Worm (Caenorhabditis elegans) whole organism, early embryonic: ENCODE measurements around the gene lgc-38.

Source experiments
- ama-1 ChIP-seq: fragments of 150-350 bp; optimal IDR thresholded peaks from 2 replicates; lab custom pipeline; 2014
- flt-1 ChIP-seq: fragments of 200-800 bp; sonication (Bioruptor generic); IDR thresholded peaks from 2 replicates; pipeline ENCODE4 v1.3.6; 2022; ENCODE audit warnings: missing genetic modification characterization, missing compliant biosample characterization
- hmg-4 ChIP-seq: fragments of 200-800 bp; sonication (Bioruptor generic); optimal IDR thresholded peaks from 2 replicates; lab custom pipeline; 2018; ENCODE audit warnings: mild to moderate bottlenecking, missing genetic modification characterization, missing compliant biosample characterization

ce11 chrIII:6968655-6969054, 40.3 kb upstream of the lgc-38 start:
- TF ChIP-seq ama-1 (lab: Kevin White, UChicago): no peak
- no peak for TF ChIP-seq hmg-4
- TF ChIP-seq flt-1 (GFP tag; lab: Robert Waterston, UW): no peak
